Fruit fly (Drosophila melanogaster): Measurements from ENCODE around the gene JTBR.

Gene JTBR

dm6 chr3L:1816614-1817013 lies 14.0 kb upstream of the JTBR start (continued):
- TF ChIP-seq hkb (optimal IDR thresholded peaks at IDR 0.05) = no peak
- TF ChIP-seq hkb (GFP tag; IDR thresholded peaks at IDR 0.05) = no peak
- no peak for TF ChIP-seq Atf3 (GFP tag; optimal IDR thresholded peaks at IDR 0.05)
- TF ChIP-seq dmrt99B (tag; optimal IDR thresholded peaks at IDR 0.05) = no peak
- TF ChIP-seq psq (GFP tag; optimal IDR thresholded peaks at IDR 0.05) = no peak
- no peak for TF ChIP-seq Dp (GFP tag; optimal IDR thresholded peaks at IDR 0.05)
- no peak for TF ChIP-seq CG9609 (GFP tag; optimal IDR thresholded peaks at IDR 0.05)
- no peak for TF ChIP-seq corto (GFP tag; optimal IDR thresholded peaks at IDR 0.05)
- TF ChIP-seq CG17328 (GFP tag; IDR thresholded peaks at IDR 0.05) = no peak
- no peak for TF ChIP-seq Hr39 (optimal IDR thresholded peaks at IDR 0.05)
- TF ChIP-seq Meics (GFP tag; optimal IDR thresholded peaks at IDR 0.05) = no peak
- TF ChIP-seq phol (tag; optimal IDR thresholded peaks at IDR 0.05) = no peak
- TF ChIP-seq CG6791 (GFP tag; IDR thresholded peaks at IDR 0.05; ENCODE audit: partially characterized antibody) = no peak
- TF ChIP-seq sd (tag; optimal IDR thresholded peaks at IDR 0.05) = peak; percentile 16
- no peak for TF ChIP-seq Trl (optimal IDR thresholded peaks at IDR 0.05)
- TF ChIP-seq Trl (GFP tag; optimal IDR thresholded peaks at IDR 0.05) = no peak
- no peak for TF ChIP-seq CG10959 (GFP tag; IDR thresholded peaks at IDR 0.05)
- no peak for TF ChIP-seq tio (GFP tag; optimal IDR thresholded peaks at IDR 0.05)
- no peak for TF ChIP-seq Gug (GFP tag; IDR thresholded peaks at IDR 0.05)
- no peak for TF ChIP-seq en (GFP tag; optimal IDR thresholded peaks at IDR 0.05)
- TF ChIP-seq z (GFP tag; IDR thresholded peaks at IDR 0.05) = 0 out of 3 replicates have a peak, but pooled peaks have one; percentile 12
- TF ChIP-seq pros (GFP tag; optimal IDR thresholded peaks at IDR 0.05) = no peak
- TF ChIP-seq pita (GFP tag; optimal IDR thresholded peaks at IDR 0.05) = no peak
- no peak for TF ChIP-seq trh (GFP tag; optimal IDR thresholded peaks at IDR 0.05)
- peak; percentile 3 for TF ChIP-seq cwo (GFP tag; optimal IDR thresholded peaks at IDR 0.05)
- 0 out of 2 replicates have a peak, but pooled peaks have one; percentile 18 for TF ChIP-seq vvl (GFP tag; IDR thresholded peaks at IDR 0.05)
- TF ChIP-seq ttk (GFP tag; IDR thresholded peaks at IDR 0.05) = no peak
- no peak for TF ChIP-seq CG2129 (GFP tag; IDR thresholded peaks at IDR 0.05; ENCODE audit: partially characterized antibody)
- TF ChIP-seq Blimp-1 (GFP tag; optimal IDR thresholded peaks at IDR 0.05) = peak; percentile 1
- no peak for TF ChIP-seq CG9797 (GFP tag; optimal IDR thresholded peaks at IDR 0.05)
- TF ChIP-seq CG13894 (tag; optimal IDR thresholded peaks at IDR 0.05) = peak; percentile 52
- no peak for TF ChIP-seq grn (GFP tag; optimal IDR thresholded peaks at IDR 0.05)
- TF ChIP-seq Dad (GFP tag; optimal IDR thresholded peaks at IDR 0.05) = no peak
- no peak for TF ChIP-seq CG3065 (GFP tag; optimal IDR thresholded peaks at IDR 0.05)
- no peak for TF ChIP-seq CG1832 (GFP tag; optimal IDR thresholded peaks at IDR 0.05)
- TF ChIP-seq CG4360 (GFP tag; IDR thresholded peaks at IDR 0.05) = no peak
- TF ChIP-seq CG18262 (tag; optimal IDR thresholded peaks at IDR 0.05) = no peak
- TF ChIP-seq abd-A (tag; optimal IDR thresholded peaks at IDR 0.05) = peak; percentile 50
- no peak for TF ChIP-seq HmgZ (tag; optimal IDR thresholded peaks at IDR 0.05)
- TF ChIP-seq Mes4 (GFP tag; optimal IDR thresholded peaks at IDR 0.05) = no peak
- TF ChIP-seq Drgx (GFP tag; IDR thresholded peaks at IDR 0.05) = no peak
- TF ChIP-seq Elba2 (GFP tag; optimal IDR thresholded peaks at IDR 0.05) = no peak
- no peak for TF ChIP-seq amos (GFP tag; IDR thresholded peaks at IDR 0.05; ENCODE audit: partially characterized antibody)
- TF ChIP-seq CG11093 (GFP tag; IDR thresholded peaks at IDR 0.05) = no peak
- TF ChIP-seq CG14667 (GFP tag; IDR thresholded peaks at IDR 0.05) = no peak
- no peak for TF ChIP-seq cato (GFP tag; optimal IDR thresholded peaks at IDR 0.05; ENCODE audit: borderline replicate concordance)
- TF ChIP-seq Tbp (GFP tag; optimal IDR thresholded peaks at IDR 0.05) = no peak
- no peak for TF ChIP-seq CG3281 (GFP tag; optimal IDR thresholded peaks at IDR 0.05)
